Worm (Caenorhabditis elegans) whole organism, L3 larva: Measurements from ENCODE around the gene let-92.
A peak's percentile ranks its signal among the peaks of the same experiment; 100 is the strongest.
"Not testable (repeated sequence)": the region's sequence is repeated elsewhere in the genome, so short reads cannot be mapped to it uniquely, and the experiment has no call there.

ENCODE experiments used
- R02D3.7 ChIP-seq: fragments of 150-350 bp; optimal IDR thresholded peaks from 2 replicates; lab custom pipeline; 2014; ENCODE audit warnings: missing biosample characterization, missing genetic modification characterization
- ama-1 ChIP-seq: fragments of 150-350 bp; optimal IDR thresholded peaks from 2 replicates; lab custom pipeline; 2018
- ceh-16 ChIP-seq: sonication (generic microtip); optimal IDR thresholded peaks from 2 replicates; lab custom pipeline; 2017; ENCODE audit warnings: missing biosample characterization, missing genetic modification characterization
- ceh-9 ChIP-seq: sonication (generic microtip); optimal IDR thresholded peaks from 2 replicates; lab custom pipeline; 2018; ENCODE audit warnings: missing biosample characterization, missing genetic modification characterization
- daf-12 ChIP-seq: fragments of 150-350 bp; optimal IDR thresholded peaks from 2 replicates; lab custom pipeline; 2014; ENCODE audit warnings: missing biosample characterization, missing genetic modification reagents, missing genetic modification characterization
- egl-5 ChIP-seq: fragments of 150-350 bp; optimal IDR thresholded peaks from 2 replicates; lab custom pipeline; 2017; ENCODE audit warnings: missing biosample characterization, missing genetic modification reagents, missing genetic modification characterization, inconsistent platforms
- elt-2 ChIP-seq: sonication (generic microtip); optimal IDR thresholded peaks from 2 replicates; lab custom pipeline; 2016; ENCODE audit warnings: missing genetic modification reagents, mild to moderate bottlenecking, missing genetic modification characterization, missing compliant biosample characterization
- elt-3 ChIP-seq, 3 experiments: fragments of 150-350 bp in 1 of 3; sonication (generic microtip) in 2 of 3; optimal IDR thresholded peaks; 2 replicates in 2 of 3; 4 replicates in 1 of 3; lab custom pipeline; 2014 to 2017; ENCODE audit warnings: missing biosample characterization in 3 of 3, missing genetic modification characterization in 3 of 3
- eor-1 ChIP-seq, 2 experiments: fragments of 150-350 bp; optimal IDR thresholded peaks; 2 replicates each; lab custom pipeline; 2014 to 2018; ENCODE audit warnings: missing biosample characterization in 2 of 2, missing genetic modification characterization in 2 of 2
- fkh-2 ChIP-seq: fragments of 150-350 bp; optimal IDR thresholded peaks from 2 replicates; lab custom pipeline; 2014; ENCODE audit warnings: missing biosample characterization, missing genetic modification reagents, missing genetic modification characterization
- hmg-11 ChIP-seq: sonication (generic microtip); optimal IDR thresholded peaks from 2 replicates; lab custom pipeline; 2016; ENCODE audit warnings: missing genetic modification characterization, missing compliant biosample characterization
- jun-1 ChIP-seq: fragments of 150-350 bp; optimal IDR thresholded peaks from 2 replicates; lab custom pipeline; 2014; ENCODE audit warnings: missing biosample characterization, missing genetic modification reagents, missing genetic modification characterization
- lin-15B ChIP-seq: fragments of 150-350 bp; optimal IDR thresholded peaks from 2 replicates; lab custom pipeline; 2014; ENCODE audit warnings: missing biosample characterization, missing genetic modification characterization
- lin-39 ChIP-seq: fragments of 150-350 bp; optimal IDR thresholded peaks from 2 replicates; lab custom pipeline; 2018; ENCODE audit warnings: missing biosample characterization, missing genetic modification reagents, missing genetic modification characterization
- lsy-12 ChIP-seq: sonication (generic microtip); optimal IDR thresholded peaks from 2 replicates; lab custom pipeline; 2016; ENCODE audit warnings: mild to moderate bottlenecking, missing genetic modification characterization, missing compliant biosample characterization
- mdl-1 ChIP-seq: fragments of 150-350 bp; optimal IDR thresholded peaks from 2 replicates; lab custom pipeline; 2014; ENCODE audit warnings: missing biosample characterization, missing genetic modification characterization
- nfya-1 ChIP-seq: sonication (generic microtip); optimal IDR thresholded peaks from 2 replicates; lab custom pipeline; 2017; ENCODE audit warnings: missing genetic modification characterization, mild to moderate bottlenecking, missing compliant biosample characterization, antibody characterized with exemption, moderate library complexity; ENCODE audit not compliant: insufficient read depth
- nhr-23 ChIP-seq: fragments of 150-350 bp; optimal IDR thresholded peaks from 2 replicates; lab custom pipeline; 2014; ENCODE audit warnings: missing biosample characterization, missing genetic modification reagents, missing genetic modification characterization
- nhr-237 ChIP-seq: fragments of 150-350 bp; optimal IDR thresholded peaks from 2 replicates; lab custom pipeline; 2014; ENCODE audit warnings: missing biosample characterization, missing genetic modification characterization
- nhr-25 ChIP-seq: sonication (generic microtip); optimal IDR thresholded peaks from 2 replicates; lab custom pipeline; 2017; ENCODE audit warnings: missing biosample characterization, missing genetic modification characterization
- nhr-28 ChIP-seq: fragments of 150-350 bp; optimal IDR thresholded peaks from 2 replicates; lab custom pipeline; 2014; ENCODE audit warnings: missing biosample characterization, missing genetic modification characterization
- nhr-43 ChIP-seq: sonication (generic microtip); optimal IDR thresholded peaks from 2 replicates; lab custom pipeline; 2016; ENCODE audit warnings: mild to moderate bottlenecking, missing genetic modification characterization, missing compliant biosample characterization; ENCODE audit not compliant: poor library complexity, severe bottlenecking
- nhr-76 ChIP-seq: fragments of 150-350 bp; sonication (generic microtip); optimal IDR thresholded peaks from 5 replicates; lab custom pipeline; 2014; ENCODE audit warnings: missing biosample characterization, missing genetic modification characterization
- pha-4 ChIP-seq: fragments of 150-350 bp; optimal IDR thresholded peaks from 2 replicates; lab custom pipeline; 2014; ENCODE audit warnings: missing biosample characterization, missing genetic modification reagents, missing genetic modification characterization
- sea-2 ChIP-seq: fragments of 150-350 bp; sonication (generic microtip); optimal IDR thresholded peaks from 4 replicates; lab custom pipeline; 2014; ENCODE audit warnings: missing biosample characterization, missing genetic modification reagents, missing genetic modification characterization
- skn-1 ChIP-seq: fragments of 150-350 bp; optimal IDR thresholded peaks from 2 replicates; lab custom pipeline; 2014; ENCODE audit warnings: missing biosample characterization, missing genetic modification characterization
- snpc-4 ChIP-seq: fragments of 150-350 bp; optimal IDR thresholded peaks from 2 replicates; lab custom pipeline; 2014; ENCODE audit warnings: missing biosample characterization, missing genetic modification characterization
- ztf-11 ChIP-seq: fragments of 150-350 bp; optimal IDR thresholded peaks from 2 replicates; lab custom pipeline; 2014; ENCODE audit warnings: missing biosample characterization, missing genetic modification characterization
- ztf-4 ChIP-seq: fragments of 150-350 bp; optimal IDR thresholded peaks from 2 replicates; lab custom pipeline; 2014; ENCODE audit warnings: missing biosample characterization, missing genetic modification characterization

let-92 gene

DNA sequence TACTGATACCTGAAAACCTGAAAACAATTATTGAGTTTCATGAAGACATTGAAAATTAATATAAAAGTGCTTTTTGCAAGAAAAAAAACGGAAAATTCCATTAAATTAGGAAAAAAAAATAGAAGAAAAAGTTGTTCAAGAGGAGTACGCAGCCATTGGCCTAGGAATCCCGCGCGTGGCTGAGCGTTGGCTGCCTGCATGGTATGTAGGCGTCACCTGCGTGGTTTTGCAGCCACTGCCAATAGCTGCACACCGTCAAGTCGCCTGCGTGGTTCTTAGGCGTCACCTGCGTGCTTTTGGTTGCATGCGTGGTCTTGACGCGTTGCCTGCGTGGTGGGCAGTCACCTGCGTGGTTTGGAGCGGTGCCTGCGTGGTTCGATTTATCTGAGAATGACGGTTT, 30.2 kb upstream of the let-92 start, which contains the start of gene M117.6:
M117.6 (minus strand) TSS at position 101 of the 400 bp plus-strand sequence.
- not testable (repeated sequence) for TF ChIP-seq nhr-25 (tag; lab: Kevin White, UChicago); ztf-4 (tag; lab: Kevin White, UChicago); skn-1
- TF ChIP-seq, all 47 proteins: peak for 0; not testable (repeated sequence) for 47

DNA sequence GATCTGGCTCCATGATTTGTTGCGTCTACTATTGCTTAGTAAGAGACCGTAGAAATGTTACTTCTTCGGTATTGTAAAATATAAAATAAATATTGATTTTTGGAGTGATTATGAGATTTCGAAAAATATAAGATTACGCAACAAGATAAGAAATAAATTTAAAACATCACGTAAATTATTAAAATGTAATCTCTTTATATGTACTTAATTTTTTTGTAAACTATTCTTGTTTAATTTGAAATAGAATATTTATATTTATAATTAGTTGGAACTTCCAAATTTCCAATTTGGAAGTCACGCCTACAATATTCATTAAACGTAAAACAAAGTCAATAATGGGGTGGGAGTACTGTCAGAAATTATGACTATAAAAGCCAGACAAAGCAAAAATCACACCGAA, 24.8 kb upstream of the let-92 start, which contains the start of gene M117.4:
M117.4 (minus strand) TSS at position 101 of the 400 bp plus-strand sequence.
- TF ChIP-seq elt-3 (tag; optimal IDR thresholded peaks at IDR 0.05; lab: Kevin White, UChicago) = no peak
- no peak for TF ChIP-seq nhr-237 (tag; lab: Kevin White, UChicago)
- TF ChIP-seq mdl-1 (tag; lab: Kevin White, UChicago) = no peak
- TF ChIP-seq R02D3.7 (tag; lab: Kevin White, UChicago) = no peak
- TF ChIP-seq pha-4 (tag; lab: Kevin White, UChicago) = no peak
- TF ChIP-seq ceh-16 (tag; lab: Kevin White, UChicago) = no peak
- TF ChIP-seq nfya-1 (tag; lab: Kevin White, UChicago) = no peak

- TF ChIP-seq hmg-11 (tag; lab: Kevin White, UChicago) (no peak), ztf-4 (tag; lab: Kevin White, UChicago) (no peak)
Observed at ce11 chrIV:11838657-11839056, 19.6 kb upstream of the let-92 start, which contains the start of gene fbxb-3. TSS of gene fbxb-3 (plus strand) at chrIV:11838957.

- TF ChIP-seq pha-4 (tag; lab: Kevin White, UChicago) = peak; percentile 56
- no peak for TF ChIP-seq lin-39 (tag; lab: Kevin White, UChicago)
- no peak for TF ChIP-seq nhr-76 (tag; lab: Kevin White, UChicago)
Observed at ce11 chrIV:11842121-11842520, 16.1 kb upstream of the let-92 start, which contains the start of gene F38H4.3. TSS of gene F38H4.3 (plus strand) at chrIV:11842421.

ce11 chrIV:11847771-11848312, 10.4 kb upstream of the let-92 start, which contains the start of the genes F38H4.6 and F38H4.4:
TSS of gene F38H4.6 (minus strand) at chrIV:11847871.
TSS of gene F38H4.4 (plus strand) at chrIV:11848262.
- TF ChIP-seq eor-1 (tag; optimal IDR thresholded peaks at IDR 0.05; lab: Kevin White, UChicago) (no peak), lin-39 (tag; lab: Kevin White, UChicago) (no peak), ama-1 (no peak), lsy-12 (no peak)

DNA sequence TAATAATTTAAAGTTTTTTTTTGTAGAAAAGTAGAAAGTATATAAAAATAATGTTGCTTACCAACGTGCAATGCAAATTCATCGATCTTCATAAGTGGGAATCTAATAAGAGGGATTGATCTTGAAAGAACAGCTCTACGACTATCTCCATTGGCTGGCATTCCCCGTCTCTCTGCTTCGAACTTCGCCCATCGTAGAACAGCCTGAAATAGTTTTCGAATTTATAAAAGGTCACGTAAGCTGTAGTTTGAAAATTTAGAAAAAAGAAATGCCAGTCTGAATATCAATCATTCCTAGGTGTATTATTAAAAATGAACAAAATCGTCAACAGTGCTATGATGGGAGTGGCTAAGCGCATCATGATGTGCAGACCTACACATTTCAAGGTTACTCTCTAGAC, 6.4 kb upstream of the let-92 start, which contains the start of gene F38H4.5:
F38H4.5 (plus strand) TSS at position 301 of the 400 bp plus-strand sequence.
- TF ChIP-seq lin-39 (tag; lab: Kevin White, UChicago) (no peak), nhr-237 (tag; lab: Kevin White, UChicago) (no peak), ama-1 (no peak), sea-2 (GFP tag; lab: Kevin White, UChicago) (no peak)

DNA sequence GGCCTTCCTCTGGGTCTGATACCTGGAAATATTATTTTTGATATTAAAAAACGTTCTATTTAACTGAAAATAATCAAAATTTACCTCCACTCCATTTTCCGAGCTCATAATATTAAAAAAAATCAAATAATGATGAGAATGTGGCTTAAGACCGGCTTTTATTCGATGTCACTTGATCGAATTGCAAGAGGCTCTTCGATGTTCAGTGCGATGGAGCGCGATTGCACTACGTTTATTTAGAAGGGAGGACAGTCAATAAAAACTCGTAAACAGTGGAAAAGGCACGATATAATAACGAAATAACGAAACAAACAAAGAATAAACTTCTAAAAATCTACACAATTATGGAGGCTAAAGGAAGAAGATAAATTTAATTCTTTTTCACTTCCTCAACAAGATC, 3.5 kb upstream of the let-92 start, which contains the start of gene tag-30:
tag-30 (minus strand) TSS at position 383 of the 400 bp plus-strand sequence.
- TF ChIP-seq snpc-4 (peak; percentile 76), nhr-28 (tag; lab: Kevin White, UChicago) (no peak), ceh-9 (tag; lab: Kevin White, UChicago) (no peak), fkh-2 (no peak), ztf-11 (tag; lab: Kevin White, UChicago) (no peak), nhr-43 (tag; lab: Kevin White, UChicago) (peak; percentile 10), nhr-23 (tag; lab: Kevin White, UChicago) (peak; percentile 13), egl-5 (tag; lab: Kevin White, UChicago) (peak; percentile 86), pha-4 (tag; lab: Kevin White, UChicago) (peak; percentile 96), lin-15B (tag; lab: Kevin White, UChicago) (peak; percentile 72), lin-39 (tag; lab: Kevin White, UChicago) (peak; percentile 12), daf-12 (tag; lab: Kevin White, UChicago) (no peak), jun-1 (tag; lab: Kevin White, UChicago) (no peak), nhr-25 (tag; lab: Kevin White, UChicago) (peak; percentile 24), elt-2 (tag; lab: Kevin White, UChicago) (peak; percentile 43), sea-2 (GFP tag; lab: Kevin White, UChicago) (no peak), eor-1 (tag; optimal IDR thresholded peaks at IDR 0.05; lab: Kevin White, UChicago) (no peak)
